Worm (Caenorhabditis elegans) whole organism, young adult: ENCODE measurements around the gene oac-23.

Experiments used
- B0035.1 ChIP-seq: sonication (generic microtip); optimal IDR thresholded peaks from 2 replicates; lab custom pipeline; 2016; ENCODE audit warnings: missing genetic modification characterization, mild to moderate bottlenecking, missing compliant biosample characterization, missing genotype, missing genetic modification reagents
- B0261.1 ChIP-seq: sonication (generic microtip); optimal IDR thresholded peaks from 2 replicates; lab custom pipeline; 2016; ENCODE audit warnings: mild to moderate bottlenecking, missing genetic modification characterization, moderate library complexity, missing compliant biosample characterization
- D2030.7 ChIP-seq: fragments of 200-800 bp; sonication (Bioruptor generic); IDR thresholded peaks from 2 replicates; pipeline ENCODE4 v1.3.6; 2022; ENCODE audit warnings: missing genetic modification reagents, missing genetic modification characterization, missing compliant biosample characterization
- F10E7.11 ChIP-seq: sonication (generic microtip); optimal IDR thresholded peaks from 2 replicates; lab custom pipeline; 2017; ENCODE audit warnings: mild to moderate bottlenecking, missing genetic modification characterization, moderate library complexity, missing compliant biosample characterization
- F55B11.4 ChIP-seq: sonication (generic microtip); optimal IDR thresholded peaks from 2 replicates; lab custom pipeline; 2016; ENCODE audit warnings: missing compliant biosample characterization, missing genetic modification characterization, borderline replicate concordance; ENCODE audit not compliant: insufficient read depth
- F57A8.1 ChIP-seq: fragments of 200-800 bp; sonication (Bioruptor generic); optimal IDR thresholded peaks from 2 replicates; lab custom pipeline; 2018; ENCODE audit warnings: mild to moderate bottlenecking, missing genetic modification characterization, moderate library complexity, missing compliant biosample characterization
- T07F8.4 ChIP-seq: sonication (generic microtip); optimal IDR thresholded peaks from 2 replicates; lab custom pipeline; 2016; ENCODE audit warnings: mild to moderate bottlenecking, missing genetic modification characterization, moderate library complexity, missing compliant biosample characterization
- T26A5.8 ChIP-seq: sonication (generic microtip); optimal IDR thresholded peaks from 2 replicates; lab custom pipeline; 2016; ENCODE audit warnings: missing genetic modification characterization, missing compliant biosample characterization
- Y67H2A.10 ChIP-seq: fragments of 200-800 bp; sonication (Bioruptor generic); conservative IDR thresholded peaks from 2 replicates; pipeline ENCODE4 v1.3.6; 2022; ENCODE audit warnings: missing genetic modification reagents, missing genetic modification characterization, missing compliant biosample characterization
- Y79H2A.3 ChIP-seq: fragments of 200-800 bp; sonication (Bioruptor generic); conservative IDR thresholded peaks from 2 replicates; pipeline ENCODE4 v1.3.6; 2022; ENCODE audit warnings: missing genetic modification reagents, missing genetic modification characterization, missing compliant biosample characterization
- ZK185.1 ChIP-seq: sonication (generic microtip); optimal IDR thresholded peaks from 2 replicates; lab custom pipeline; 2016; ENCODE audit warnings: mild to moderate bottlenecking, missing genetic modification characterization, missing compliant biosample characterization; ENCODE audit not compliant: poor library complexity, severe bottlenecking
- atf-7 ChIP-seq: sonication (generic microtip); optimal IDR thresholded peaks from 2 replicates; lab custom pipeline; 2017; ENCODE audit warnings: mild to moderate bottlenecking, missing genetic modification characterization, missing compliant biosample characterization
- attf-5 ChIP-seq: fragments of 200-800 bp; sonication (Bioruptor generic); optimal IDR thresholded peaks from 2 replicates; lab custom pipeline; 2018; ENCODE audit warnings: mild to moderate bottlenecking, missing genetic modification characterization, missing compliant biosample characterization
- bed-2 ChIP-seq: fragments of 200-800 bp; sonication (Bioruptor generic); IDR thresholded peaks from 2 replicates; pipeline ENCODE4 v1.3.6; 2022; ENCODE audit warnings: missing genetic modification reagents, missing genetic modification characterization, missing compliant biosample characterization
- ccch-3 ChIP-seq: fragments of 200-800 bp; sonication (Bioruptor generic); optimal IDR thresholded peaks from 2 replicates; lab custom pipeline; 2018; ENCODE audit warnings: mild to moderate bottlenecking, missing genetic modification characterization, missing compliant biosample characterization
- ceh-27 ChIP-seq: fragments of 200-800 bp; sonication (Bioruptor generic); optimal IDR thresholded peaks from 2 replicates; lab custom pipeline; 2018; ENCODE audit warnings: mild to moderate bottlenecking, missing genetic modification characterization, moderate library complexity, missing compliant biosample characterization
- ceh-40 ChIP-seq: fragments of 200-800 bp; sonication (Bioruptor generic); IDR thresholded peaks from 2 replicates; pipeline ENCODE4 v1.3.6; 2022; ENCODE audit warnings: missing genetic modification characterization, missing compliant biosample characterization
- ceh-79 ChIP-seq: sonication (generic microtip); optimal IDR thresholded peaks from 2 replicates; lab custom pipeline; 2017; ENCODE audit warnings: mild to moderate bottlenecking, missing genetic modification characterization, missing compliant biosample characterization
- chd-7 ChIP-seq: sonication (generic microtip); optimal IDR thresholded peaks from 2 replicates; lab custom pipeline; 2016; ENCODE audit warnings: mild to moderate bottlenecking, missing genetic modification characterization, moderate library complexity, missing compliant biosample characterization
- die-1 ChIP-seq: sonication (generic microtip); optimal IDR thresholded peaks from 2 replicates; lab custom pipeline; 2016; ENCODE audit warnings: missing genotype, mild to moderate bottlenecking, missing genetic modification characterization, missing compliant biosample characterization
- dox-1 ChIP-seq: fragments of 200-800 bp; sonication (Bioruptor generic); IDR thresholded peaks from 2 replicates; pipeline ENCODE4 v1.3.6; 2022; ENCODE audit warnings: missing genetic modification reagents, missing genetic modification characterization, missing compliant biosample characterization
- dpff-1 ChIP-seq: sonication (generic microtip); optimal IDR thresholded peaks from 2 replicates; lab custom pipeline; 2017; ENCODE audit warnings: mild to moderate bottlenecking, missing genetic modification characterization, missing compliant biosample characterization
- dpl-1 ChIP-seq: fragments of 150-350 bp; optimal IDR thresholded peaks from 2 replicates; lab custom pipeline; 2014; ENCODE audit warnings: missing biosample characterization, missing genetic modification reagents, missing genetic modification characterization
- fkh-3 ChIP-seq: sonication (generic microtip); optimal IDR thresholded peaks from 2 replicates; lab custom pipeline; 2016; ENCODE audit warnings: mild to moderate bottlenecking, missing genetic modification characterization, missing compliant biosample characterization
- gei-17 ChIP-seq: fragments of 200-800 bp; sonication (Bioruptor generic); optimal IDR thresholded peaks from 2 replicates; lab custom pipeline; 2018; ENCODE audit warnings: mild to moderate bottlenecking, missing genetic modification characterization, missing compliant biosample characterization
- hsf-1 ChIP-seq: fragments of 200-800 bp; sonication (Bioruptor generic); IDR thresholded peaks from 2 replicates; pipeline ENCODE4 v1.3.6; 2022; ENCODE audit warnings: missing genetic modification reagents, missing genetic modification characterization, missing compliant biosample characterization
- let-607 ChIP-seq, 2 experiments: fragments of 200-800 bp in 1 of 2; sonication (Bioruptor generic) in 1 of 2; sonication (generic microtip) in 1 of 2; optimal IDR thresholded peaks; 2 replicates each; lab custom pipeline; 2016 to 2018; ENCODE audit warnings: mild to moderate bottlenecking in 2 of 2, missing compliant biosample characterization in 2 of 2, missing genetic modification characterization in 2 of 2, moderate library complexity in 2 of 2, missing genotype in 1 of 2
- lin-26 ChIP-seq: fragments of 200-800 bp; sonication (Bioruptor generic); IDR thresholded peaks from 2 replicates; pipeline ENCODE4 v1.3.6; 2022; ENCODE audit warnings: missing genetic modification reagents, missing genetic modification characterization, missing compliant biosample characterization
- lin-35 ChIP-seq, 3 experiments: fragments of 150-350 bp in 2 of 3; sonication (generic microtip) in 1 of 3; optimal IDR thresholded peaks; 2 replicates each; lab custom pipeline; 2014 to 2018; ENCODE audit warnings: missing biosample characterization in 3 of 3, missing genetic modification characterization in 3 of 3, missing genetic modification reagents in 3 of 3
- lin-40 ChIP-seq: sonication (generic microtip); optimal IDR thresholded peaks from 2 replicates; lab custom pipeline; 2016; ENCODE audit warnings: missing genetic modification characterization, mild to moderate bottlenecking, missing compliant biosample characterization, missing genotype, missing genetic modification reagents
- lir-1 ChIP-seq: fragments of 200-800 bp; sonication (Bioruptor generic); conservative IDR thresholded peaks from 2 replicates; pipeline ENCODE4 v1.3.6; 2022; ENCODE audit warnings: missing genetic modification reagents, missing genetic modification characterization, missing compliant biosample characterization
- lsl-1 ChIP-seq: fragments of 200-800 bp; sonication (Bioruptor generic); optimal IDR thresholded peaks from 2 replicates; lab custom pipeline; 2018; ENCODE audit warnings: mild to moderate bottlenecking, missing genetic modification characterization, moderate library complexity, missing compliant biosample characterization
- madf-3 ChIP-seq: fragments of 200-800 bp; sonication (Bioruptor generic); IDR thresholded peaks from 2 replicates; pipeline ENCODE4 v1.3.6; 2022; ENCODE audit warnings: missing genetic modification reagents, missing genetic modification characterization, missing compliant biosample characterization
- madf-8 ChIP-seq: fragments of 200-800 bp; sonication (Bioruptor generic); conservative IDR thresholded peaks from 2 replicates; pipeline ENCODE4 v1.3.6; 2022; ENCODE audit warnings: missing genetic modification reagents, missing genetic modification characterization, missing compliant biosample characterization
- mcd-1 ChIP-seq: fragments of 200-800 bp; sonication (Bioruptor generic); IDR thresholded peaks from 2 replicates; pipeline ENCODE4 v1.3.6; 2022; ENCODE audit warnings: missing genetic modification reagents, missing genetic modification characterization, missing compliant biosample characterization
- nhr-120 ChIP-seq: fragments of 200-800 bp; sonication (Bioruptor generic); IDR thresholded peaks from 2 replicates; pipeline ENCODE4 v1.3.6; 2022; ENCODE audit warnings: missing genetic modification characterization, missing compliant biosample characterization
- pbrm-1 ChIP-seq: fragments of 200-800 bp; sonication (Bioruptor generic); IDR thresholded peaks from 2 replicates; pipeline ENCODE4 v1.3.6; 2022; ENCODE audit warnings: missing genetic modification reagents, missing genetic modification characterization, missing compliant biosample characterization
- snpc-1.1 ChIP-seq: sonication (generic microtip); optimal IDR thresholded peaks from 2 replicates; lab custom pipeline; 2017; ENCODE audit warnings: missing genetic modification characterization, mild to moderate bottlenecking, missing compliant biosample characterization, antibody characterized with exemption, moderate library complexity, missing genotype, missing genetic modification reagents; ENCODE audit not compliant: insufficient read depth
- tbp1 ChIP-seq: fragments of 200-800 bp; sonication (Bioruptor generic); optimal IDR thresholded peaks from 2 replicates; lab custom pipeline; 2018; ENCODE audit warnings: mild to moderate bottlenecking, missing genetic modification characterization, missing compliant biosample characterization
- tbx-9 ChIP-seq: sonication (generic microtip); optimal IDR thresholded peaks from 2 replicates; lab custom pipeline; 2016; ENCODE audit warnings: borderline replicate concordance, missing genetic modification characterization, inconsistent platforms, missing compliant biosample characterization
- zfh-2 ChIP-seq: fragments of 200-800 bp; sonication (Bioruptor generic); conservative IDR thresholded peaks from 2 replicates; pipeline ENCODE4 v1.3.6; 2022; ENCODE audit warnings: missing genetic modification reagents, missing genetic modification characterization, missing compliant biosample characterization
- ztf-28 ChIP-seq: fragments of 200-800 bp; sonication (Bioruptor generic); IDR thresholded peaks from 2 replicates; pipeline ENCODE4 v1.3.6; 2022; ENCODE audit warnings: missing genetic modification reagents, missing genetic modification characterization, missing compliant biosample characterization
- ztf-6 ChIP-seq: fragments of 200-800 bp; sonication (Bioruptor generic); IDR thresholded peaks from 2 replicates; pipeline ENCODE4 v1.3.6; 2022; ENCODE audit warnings: missing genetic modification reagents, missing genetic modification characterization, missing compliant biosample characterization

Gene oac-23

DNA sequence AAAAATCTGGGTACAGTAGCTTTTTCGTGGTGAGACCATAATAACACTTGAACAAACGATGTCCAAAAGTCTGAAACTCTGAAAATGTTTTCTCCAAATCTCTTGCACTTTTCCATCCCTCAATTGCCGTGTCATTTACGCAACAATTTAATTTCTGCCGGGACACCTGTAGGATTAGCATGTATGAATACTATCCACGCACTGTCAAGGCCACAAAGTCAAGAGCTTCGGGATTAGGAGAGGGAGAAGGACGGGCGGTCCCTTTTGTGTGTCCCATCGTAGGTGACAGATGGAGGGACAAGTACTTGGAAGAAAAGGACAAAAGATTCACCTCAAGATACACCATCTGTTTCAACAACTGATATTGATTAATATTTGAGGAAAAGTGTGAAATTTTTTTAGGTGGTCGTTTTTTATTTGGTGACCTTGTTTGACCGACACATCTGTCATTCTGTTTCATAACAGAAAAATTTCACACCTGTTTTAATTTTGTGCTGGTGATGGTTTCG, 38.2 kb upstream of the oac-23 start:
- TF ChIP-seq T07F8.4 (no peak), ceh-40 (no peak), ztf-6 (no peak), lir-1 (GFP tag; lab: Robert Waterston, UW) (no peak), dpff-1 (no peak)

DNA sequence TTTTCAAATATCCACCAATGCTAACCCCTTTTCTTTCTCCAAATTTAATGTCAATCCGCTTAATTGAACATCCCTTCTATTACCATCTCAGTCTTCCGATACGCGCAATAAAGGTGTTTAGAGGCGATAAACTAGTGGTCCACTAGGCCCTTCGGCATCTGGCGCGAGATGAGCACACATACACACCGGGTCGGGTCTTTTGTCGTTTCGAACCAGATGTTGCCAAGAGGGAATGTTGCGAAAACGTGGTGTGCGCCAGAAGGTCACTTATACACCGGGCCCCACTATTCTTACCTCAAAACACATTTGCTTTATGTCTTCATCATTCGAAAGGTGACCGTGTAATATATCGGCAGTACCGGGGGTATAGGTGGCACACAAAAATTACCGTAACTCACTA, 37.2 kb upstream of the oac-23 start:
- TF ChIP-seq lin-26 (GFP tag; lab: Robert Waterston, UW) (no peak), B0035.1 (tag; lab: Kevin White, UChicago) (no peak), F55B11.4 (tag; lab: Kevin White, UChicago) (no peak), lin-40 (no peak), ZK185.1 (tag; lab: Kevin White, UChicago) (no peak), nhr-120 (GFP tag; lab: Robert Waterston, UW) (no peak), ceh-79 (no peak), bed-2 (GFP tag; lab: Robert Waterston, UW) (no peak), ztf-28 (GFP tag; lab: Robert Waterston, UW) (no peak), mcd-1 (GFP tag; lab: Robert Waterston, UW) (no peak), D2030.7 (GFP tag; lab: Robert Waterston, UW) (no peak), dpl-1 (GFP tag; lab: Kevin White, UChicago) (no peak), Y67H2A.10 (GFP tag; lab: Robert Waterston, UW) (no peak), madf-3 (GFP tag; lab: Robert Waterston, UW) (no peak), madf-8 (GFP tag; lab: Robert Waterston, UW) (no peak)

DNA sequence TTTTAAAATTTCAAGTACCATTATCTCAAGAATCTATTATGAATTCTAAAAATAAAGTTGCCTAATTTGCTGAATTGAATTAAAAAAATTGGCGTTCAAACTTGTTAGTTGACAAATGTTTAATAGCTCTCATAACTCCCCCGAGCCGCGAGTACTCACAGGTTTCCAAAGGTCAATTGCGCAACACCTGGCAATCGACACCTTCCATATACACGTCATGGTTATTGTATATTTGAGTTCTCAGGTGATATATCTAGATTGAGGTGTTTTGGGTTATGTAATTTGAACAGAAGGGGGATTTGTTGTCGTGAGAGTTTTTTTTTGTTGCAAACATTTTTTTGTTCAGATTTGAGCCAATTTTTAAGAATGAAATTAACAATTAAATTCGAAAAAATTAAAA, 36.7 kb upstream of the oac-23 start:
- TF ChIP-seq ztf-28 (GFP tag; lab: Robert Waterston, UW) (no peak), Y79H2A.3 (no peak), pbrm-1 (no peak), bed-2 (GFP tag; lab: Robert Waterston, UW) (no peak), F10E7.11 (tag; lab: Kevin White, UChicago) (no peak), ccch-3 (no peak), ceh-27 (GFP tag; lab: Kevin White, UChicago) (no peak), T07F8.4 (no peak), let-607 (tag; optimal IDR thresholded peaks at IDR 0.05; lab: Kevin White, UChicago) (no peak), lin-35 (GFP tag; optimal IDR thresholded peaks at IDR 0.05; lab: Kevin White, UChicago) (no peak)

DNA sequence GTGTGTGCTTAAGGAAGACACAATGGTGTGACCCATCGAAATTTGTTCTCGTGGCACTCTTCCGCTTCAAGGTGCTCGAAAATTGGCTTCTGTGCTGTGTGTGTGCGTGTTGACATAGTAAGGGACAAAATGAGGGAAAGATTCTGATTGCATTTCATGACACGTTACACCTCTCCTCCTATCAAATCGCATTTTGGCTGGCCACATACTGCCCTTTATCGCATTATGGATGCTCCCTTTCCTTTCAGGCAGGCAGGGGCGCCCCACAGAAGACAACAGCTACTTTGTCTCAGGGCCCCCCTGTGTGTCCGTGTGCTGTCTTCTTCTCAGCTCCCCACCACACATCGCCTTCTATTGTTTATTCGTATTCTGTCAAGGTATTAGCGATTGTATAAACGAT, 33.8 kb upstream of the oac-23 start:
- peak; percentile 40; the same call in 1 of the 2 replicates for TF ChIP-seq zfh-2 (GFP tag; lab: Robert Waterston, UW)
- no peak for TF ChIP-seq attf-5 (GFP tag; lab: Kevin White, UChicago)
- no peak for TF ChIP-seq snpc-1.1 (tag; lab: Kevin White, UChicago)
- TF ChIP-seq die-1 (tag; lab: Kevin White, UChicago) = no peak
- TF ChIP-seq madf-3 (GFP tag; lab: Robert Waterston, UW) = 0 out of 2 replicates have a peak, but pooled peaks have one; percentile 19
- TF ChIP-seq, all 124 proteins: peak for 2

DNA sequence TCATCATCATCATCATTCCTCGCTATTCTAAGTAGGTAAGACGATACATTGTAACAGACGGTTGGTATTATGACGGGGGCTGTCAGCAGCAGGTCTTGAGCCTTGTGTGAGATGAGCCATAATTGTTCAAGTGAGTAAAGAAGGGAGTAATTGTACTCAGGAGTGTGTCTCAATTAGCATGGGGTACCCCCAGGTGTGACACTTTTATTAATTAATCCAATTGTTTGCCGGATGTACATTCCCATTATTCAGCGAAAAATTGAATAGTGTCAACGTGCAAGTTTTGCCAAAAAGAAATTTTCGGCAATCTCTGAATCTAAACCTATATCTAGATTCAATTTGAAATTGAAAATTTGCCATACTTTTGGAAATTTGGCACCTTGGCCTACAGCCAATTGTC, 32.3 kb upstream of the oac-23 start:
- no peak for TF ChIP-seq gei-17 (GFP tag; lab: Kevin White, UChicago)
- no peak for TF ChIP-seq atf-7 (tag; lab: Kevin White, UChicago)
- TF ChIP-seq fkh-3 (tag; lab: Kevin White, UChicago) = no peak
- no peak for TF ChIP-seq B0261.1
- no peak for TF ChIP-seq F57A8.1 (GFP tag; lab: Kevin White, UChicago)
- TF ChIP-seq tbx-9 (tag; lab: Kevin White, UChicago) = no peak
- TF ChIP-seq chd-7 (tag; lab: Kevin White, UChicago) = no peak
- TF ChIP-seq tbp1 (GFP tag; lab: Kevin White, UChicago) = no peak
- TF ChIP-seq T26A5.8 (tag; lab: Kevin White, UChicago) = no peak
- TF ChIP-seq hsf-1 (GFP tag; lab: Robert Waterston, UW) = no peak
- no peak for TF ChIP-seq lsl-1 (GFP tag; lab: Kevin White, UChicago)
- TF ChIP-seq dox-1 (GFP tag; lab: Robert Waterston, UW) = no peak
- TF ChIP-seq Y79H2A.3 = no peak
